Comparison of ENCODE assay signal across 2 fruit fly cellular contexts in genomic region chr2L:1704746-1705145, dm6.
TF ChIP-seq lines count a peak whose summit lies in the region.

Gene cpb (plus strand): TSS chr2L:1704902.

- TF ChIP-seq CTCF in whole organism, embryonic (GFP tag; optimal IDR thresholded peaks at IDR 0.05; lab: Kevin White, UChicago), result no peak

TF ChIP-seq in whole organism, embryonic, 481 proteins besides CTCF, POLR2A, EP300 and RAD21 (continues in another document):
- no peak for TF ChIP-seq Meics (GFP tag; optimal IDR thresholded peaks at IDR 0.05; lab: Kevin White, UChicago)
- no peak for TF ChIP-seq toy (GFP tag; IDR thresholded peaks at IDR 0.05; lab: Robert Waterston, UW)
- TF ChIP-seq gce (GFP tag; IDR thresholded peaks at IDR 0.05; lab: Robert Waterston, UW), result no peak
- peak; percentile 86 for TF ChIP-seq hbn (GFP tag; IDR thresholded peaks at IDR 0.05; lab: Robert Waterston, UW; ENCODE audit: partially characterized antibody)
- no peak for TF ChIP-seq sc (optimal IDR thresholded peaks at IDR 0.05; lab: Kevin White, UChicago)
- TF ChIP-seq sc (GFP tag; optimal IDR thresholded peaks at IDR 0.05; lab: Kevin White, UChicago), result no peak
- no peak for TF ChIP-seq yki (optimal IDR thresholded peaks at IDR 0.05; lab: Kevin White, UChicago)
- no peak for TF ChIP-seq CG1832 (GFP tag; optimal IDR thresholded peaks at IDR 0.05; lab: Kevin White, UChicago)
- peak; percentile 83; the same call in 1 of the 3 replicates for TF ChIP-seq mld (GFP tag; IDR thresholded peaks at IDR 0.05; lab: Robert Waterston, UW; ENCODE audit: partially characterized antibody)
- no peak for TF ChIP-seq CG18599 (GFP tag; optimal IDR thresholded peaks at IDR 0.05; lab: Kevin White, UChicago)
- TF ChIP-seq CG11560 (tag; IDR thresholded peaks at IDR 0.05; lab: Robert Waterston, UW), result no peak
- TF ChIP-seq ATbp (GFP tag; optimal IDR thresholded peaks at IDR 0.05; lab: Kevin White, UChicago), result no peak
- peak; percentile 70 for TF ChIP-seq MESR4 (GFP tag; optimal IDR thresholded peaks at IDR 0.05; lab: Kevin White, UChicago)
- TF ChIP-seq E2f2 (GFP tag; IDR thresholded peaks at IDR 0.05; lab: Robert Waterston, UW), result peak; percentile 93
- TF ChIP-seq exex (tag; optimal IDR thresholded peaks at IDR 0.05; lab: Kevin White, UChicago), result no peak
- no peak for TF ChIP-seq Doc2 (GFP tag; IDR thresholded peaks at IDR 0.05; lab: Robert Waterston, UW)
- TF ChIP-seq CG3995 (GFP tag; optimal IDR thresholded peaks at IDR 0.05; lab: Kevin White, UChicago), result no peak
- no peak for TF ChIP-seq ranshi (GFP tag; IDR thresholded peaks at IDR 0.05; lab: Robert Waterston, UW)
- TF ChIP-seq Ssrp (tag; optimal IDR thresholded peaks at IDR 0.05; lab: Kevin White, UChicago), result no peak
- TF ChIP-seq ase (GFP tag; IDR thresholded peaks at IDR 0.05; lab: Robert Waterston, UW), result no peak
- no peak for TF ChIP-seq CG4424 (GFP tag; optimal IDR thresholded peaks at IDR 0.05; lab: Kevin White, UChicago)
- TF ChIP-seq gsb (GFP tag; IDR thresholded peaks at IDR 0.05; lab: Robert Waterston, UW), result no peak
- no peak for TF ChIP-seq Eip74EF (GFP tag; optimal IDR thresholded peaks at IDR 0.05; lab: Kevin White, UChicago)
- no peak for TF ChIP-seq CG18764 (GFP tag; optimal IDR thresholded peaks at IDR 0.05; lab: Kevin White, UChicago)
- TF ChIP-seq knrl (GFP tag; IDR thresholded peaks at IDR 0.05; lab: Robert Waterston, UW; ENCODE audit: partially characterized antibody), result peak; percentile 85
- TF ChIP-seq CG8944 (GFP tag; optimal IDR thresholded peaks at IDR 0.05; lab: Kevin White, UChicago), result no peak
- TF ChIP-seq al (GFP tag; IDR thresholded peaks at IDR 0.05; lab: Robert Waterston, UW), result no peak
- TF ChIP-seq CG4282 (GFP tag; optimal IDR thresholded peaks at IDR 0.05; lab: Kevin White, UChicago), result no peak
- TF ChIP-seq CG33557 (GFP tag; optimal IDR thresholded peaks at IDR 0.05; lab: Kevin White, UChicago), result no peak
- TF ChIP-seq CG8765 (GFP tag; IDR thresholded peaks at IDR 0.05; lab: Robert Waterston, UW), result no peak
- TF ChIP-seq scrt (GFP tag; optimal IDR thresholded peaks at IDR 0.05; lab: Kevin White, UChicago), result no peak
- TF ChIP-seq CG13775 (GFP tag; optimal IDR thresholded peaks at IDR 0.05; lab: Kevin White, UChicago), result no peak
- TF ChIP-seq btn (GFP tag; optimal IDR thresholded peaks at IDR 0.05; lab: Kevin White, UChicago), result no peak
- no peak for TF ChIP-seq tup (GFP tag; optimal IDR thresholded peaks at IDR 0.05; lab: Kevin White, UChicago)
- TF ChIP-seq Gug (GFP tag; IDR thresholded peaks at IDR 0.05; lab: Robert Waterston, UW), result no peak
- no peak for TF ChIP-seq Hsf (GFP tag; optimal IDR thresholded peaks at IDR 0.05; lab: Kevin White, UChicago)
- no peak for TF ChIP-seq CG10209 (GFP tag; optimal IDR thresholded peaks at IDR 0.05; lab: Kevin White, UChicago)
- TF ChIP-seq CG13123 (GFP tag; optimal IDR thresholded peaks at IDR 0.05; lab: Kevin White, UChicago), result no peak
- TF ChIP-seq CG3847 (GFP tag; IDR thresholded peaks at IDR 0.05; lab: Robert Waterston, UW), result no peak
- TF ChIP-seq Nf-YC (tag; optimal IDR thresholded peaks at IDR 0.05; lab: Kevin White, UChicago), result peak; percentile 22
- peak; percentile 39; the same call in 1 of the 2 replicates for TF ChIP-seq MBD-R2 (GFP tag; IDR thresholded peaks at IDR 0.05; lab: Robert Waterston, UW)
- TF ChIP-seq HmgZ (tag; optimal IDR thresholded peaks at IDR 0.05; lab: Kevin White, UChicago), result no peak
- peak; percentile 9 for TF ChIP-seq gro (GFP tag; optimal IDR thresholded peaks at IDR 0.05; lab: Kevin White, UChicago)
- TF ChIP-seq CG17829 (tag; optimal IDR thresholded peaks at IDR 0.05; lab: Kevin White, UChicago), result no peak
- no peak for TF ChIP-seq CG6175 (GFP tag; IDR thresholded peaks at IDR 0.05; lab: Robert Waterston, UW)
- no peak for TF ChIP-seq fu2 (GFP tag; optimal IDR thresholded peaks at IDR 0.05; lab: Kevin White, UChicago)
- TF ChIP-seq Deaf1 (tag; optimal IDR thresholded peaks at IDR 0.05; lab: Kevin White, UChicago), result no peak
- no peak for TF ChIP-seq her (GFP tag; optimal IDR thresholded peaks at IDR 0.05; lab: Kevin White, UChicago)

TF ChIP-seq in whole organism, wandering third instar larva, 38 proteins besides CTCF, POLR2A, EP300 and RAD21:
- TF ChIP-seq Dfd (GFP tag; optimal IDR thresholded peaks at IDR 0.05; lab: Kevin White, UChicago) (no peak), dl (GFP tag; optimal IDR thresholded peaks at IDR 0.05; lab: Kevin White, UChicago; ENCODE audit: insufficient read depth in 1 of 2, partially characterized antibody in 2 of 2) (no peak), Myc (optimal IDR thresholded peaks at IDR 0.05; lab: Kevin White, UChicago) (peak; percentile 39)
